Worm (Caenorhabditis elegans) whole organism, midembryonic: ENCODE results near the gene parn-1.

ENCODE experiments used
- T22C8.4 ChIP-seq: fragments of 200-800 bp; sonication (Bioruptor generic); IDR thresholded peaks from 2 replicates; pipeline ENCODE4 v1.3.6; 2022; ENCODE audit warnings: missing genetic modification characterization, missing compliant biosample characterization
- cog-1 ChIP-seq: sonication (generic microtip); optimal IDR thresholded peaks from 2 replicates; lab custom pipeline; 2016; ENCODE audit warnings: missing genetic modification characterization, missing compliant biosample characterization
- flt-1 ChIP-seq: fragments of 200-800 bp; sonication (Bioruptor generic); IDR thresholded peaks from 2 replicates; pipeline ENCODE4 v1.3.6; 2022; ENCODE audit warnings: missing genetic modification characterization, missing compliant biosample characterization
- ref-1 ChIP-seq: fragments of 200-800 bp; sonication (Bioruptor generic); conservative IDR thresholded peaks from 2 replicates; pipeline ENCODE4 v1.3.6; 2022; ENCODE audit warnings: missing genetic modification reagents, missing genetic modification characterization, missing compliant biosample characterization
- tab-1 ChIP-seq: fragments of 200-800 bp; sonication (Bioruptor generic); IDR thresholded peaks from 2 replicates; pipeline ENCODE4 v1.3.6; 2022; ENCODE audit warnings: missing genetic modification characterization, missing compliant biosample characterization
- ztf-23 ChIP-seq: fragments of 200-800 bp; sonication (Bioruptor generic); IDR thresholded peaks from 2 replicates; pipeline ENCODE4 v1.3.6; 2022; ENCODE audit warnings: missing genetic modification reagents, missing genetic modification characterization, missing compliant biosample characterization

- no peak for TF ChIP-seq ref-1 (GFP tag; lab: Robert Waterston, UW)
- TF ChIP-seq flt-1 (GFP tag; lab: Robert Waterston, UW), result no peak
- TF ChIP-seq cog-1 (tag; lab: Kevin White, UChicago), result no peak
- no peak for TF ChIP-seq ztf-23 (GFP tag; lab: Robert Waterston, UW)
- no peak for TF ChIP-seq tab-1
- TF ChIP-seq T22C8.4 (GFP tag; lab: Robert Waterston, UW), result no peak
Measured at ce11 chrV:12706511-12706910, 11.5 kb upstream of the parn-1 start.
